Worm (Caenorhabditis elegans): ENCODE data around the gene sma-4.

sma-4 gene

DNA sequence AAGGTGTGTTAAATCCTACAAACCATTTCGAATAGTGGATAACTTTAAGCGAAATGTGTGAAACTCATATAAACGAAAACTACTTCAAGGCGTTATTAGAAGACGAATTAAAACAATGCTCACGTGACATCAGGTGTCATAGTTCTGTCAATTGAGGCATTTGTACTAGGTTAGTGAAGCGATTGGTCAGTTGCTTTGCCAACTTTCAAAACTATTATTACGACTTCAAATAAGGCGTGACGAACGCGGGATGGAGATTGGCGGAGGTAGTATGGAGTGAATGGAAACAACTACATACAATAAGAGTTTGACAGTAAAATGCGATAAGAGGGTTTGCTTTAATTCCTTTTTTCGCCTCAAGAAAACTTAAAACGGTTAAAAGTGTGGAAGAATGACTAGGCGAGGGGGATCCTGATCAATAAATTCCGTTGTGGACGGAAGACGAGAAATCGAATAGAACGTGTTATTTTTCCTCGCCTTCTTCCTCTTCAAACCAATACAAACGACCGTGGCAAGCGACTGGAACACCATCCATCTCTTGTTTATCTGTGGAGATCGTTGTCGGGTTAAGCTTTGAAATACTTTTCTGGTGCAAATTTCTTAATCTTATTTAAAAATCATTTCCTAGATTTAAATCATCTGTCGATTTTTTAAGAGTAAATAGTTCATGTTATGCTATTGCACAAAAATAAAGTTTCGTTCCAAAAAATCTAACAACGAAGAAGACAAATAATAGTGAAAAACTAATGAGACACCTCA, 25.0 kb downstream of the sma-4 start:
- TF ChIP-seq lin-35 (GFP tag; optimal IDR thresholded peaks at IDR 0.05) (peak in 1 of 2 experiments; percentile 40), efl-1 (optimal IDR thresholded peaks at IDR 0.05) (no peak), efl-1 (GFP tag; optimal IDR thresholded peaks at IDR 0.05 in 1 of 2) (peak in 1 of 2 experiments; percentile 89), rnt-1 (tag; optimal IDR thresholded peaks at IDR 0.05) (no peak)

DNA sequence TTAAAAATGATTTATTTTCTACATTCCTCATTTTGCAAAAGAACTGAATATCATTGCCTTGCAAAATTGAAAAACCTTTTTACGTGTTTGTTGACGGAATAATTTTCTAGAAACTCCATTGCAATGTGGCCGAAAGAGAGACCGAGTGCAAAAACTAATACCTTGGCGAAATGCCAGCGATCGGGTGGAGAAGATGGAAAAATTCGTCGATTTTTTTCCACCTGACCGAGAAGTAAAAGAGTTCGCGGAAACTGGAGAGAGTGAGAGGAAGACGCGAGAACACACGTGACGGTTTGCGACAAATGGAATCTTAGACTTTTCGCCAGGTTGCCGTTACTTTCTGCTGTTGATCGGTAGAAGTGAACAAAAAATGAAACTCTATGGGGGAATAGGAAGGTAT, 25.6 kb downstream of the sma-4 start:
- TF ChIP-seq lin-14 (GFP tag; optimal IDR thresholded peaks at IDR 0.05) (peak; percentile 83), nhr-90 (tag; optimal IDR thresholded peaks at IDR 0.05; ENCODE audit: poor library complexity) (peak; percentile 49), dpl-1 (GFP tag; optimal IDR thresholded peaks at IDR 0.05) (peak in 2 of 3 experiments; percentile 31 to 37), rnt-1 (tag; optimal IDR thresholded peaks at IDR 0.05) (peak; percentile 26), lin-13 (GFP tag; optimal IDR thresholded peaks at IDR 0.05) (peak; percentile 46), blmp-1 (tag; optimal IDR thresholded peaks at IDR 0.05) (peak; percentile 87), aha-1 (tag; optimal IDR thresholded peaks at IDR 0.05) (no peak), ceh-82 (tag; optimal IDR thresholded peaks at IDR 0.05) (peak in 1 of 3 experiments; percentile 20), grh-1 (GFP tag; IDR thresholded peaks at IDR 0.05) (0 out of 2 replicates have a peak, but pooled peaks have one; percentile 10), mep-1 (tag; optimal IDR thresholded peaks at IDR 0.05) (peak; percentile 52), fkh-8 (tag; optimal IDR thresholded peaks at IDR 0.05) (peak; percentile 37), C16A3.4 (tag; optimal IDR thresholded peaks at IDR 0.05) (peak; percentile 44), lin-35 (GFP tag; optimal IDR thresholded peaks at IDR 0.05) (peak in 1 of 2 experiments; percentile 69), vab-15 (tag; optimal IDR thresholded peaks at IDR 0.05) (no peak), nhr-85 (tag) (peak; percentile 92), mef-2 (tag; optimal IDR thresholded peaks at IDR 0.05) (no peak), egl-27 (tag; optimal IDR thresholded peaks at IDR 0.05) (no peak), snu-23 (GFP tag; optimal IDR thresholded peaks at IDR 0.05) (peak; percentile 78), dsc-1 (tag; optimal IDR thresholded peaks at IDR 0.05) (peak; percentile 11), nhr-71 (tag; optimal IDR thresholded peaks at IDR 0.05) (peak; percentile 78), tbx-2 (tag; optimal IDR thresholded peaks at IDR 0.05) (peak; percentile 46), nhr-20 (tag; optimal IDR thresholded peaks at IDR 0.05) (peak; percentile 77), elt-3 (tag; optimal IDR thresholded peaks at IDR 0.05) (peak in 1 of 6 experiments; percentile 64), lsy-2 (tag; optimal IDR thresholded peaks at IDR 0.05) (peak in 1 of 2 experiments; percentile 74), mdl-1 (tag; optimal IDR thresholded peaks at IDR 0.05) (peak in 1 of 2 experiments; percentile 92), nhr-28 (tag; optimal IDR thresholded peaks at IDR 0.05) (no peak), skn-1 (tag; optimal IDR thresholded peaks at IDR 0.05) (peak; percentile 33), isw-1 (GFP tag; IDR thresholded peaks at IDR 0.05) (no peak), nhr-47 (tag; optimal IDR thresholded peaks at IDR 0.05) (peak; percentile 59), xbp-1 (tag; optimal IDR thresholded peaks at IDR 0.05) (peak; percentile 7), ceh-8 (GFP tag; optimal IDR thresholded peaks at IDR 0.05) (no peak), nhr-19 (GFP tag; conservative IDR thresholded peaks at IDR 0.05) (peak; percentile 58), swsn-7 (tag; optimal IDR thresholded peaks at IDR 0.05) (peak; percentile 21), ama-1 (optimal IDR thresholded peaks at IDR 0.05) (peak; percentile 33), efl-1 (optimal IDR thresholded peaks at IDR 0.05) (peak in 1 of 2 experiments; percentile 17), efl-1 (GFP tag; optimal IDR thresholded peaks at IDR 0.05 in 1 of 2) (peak; percentile 16 to 53)

DNA sequence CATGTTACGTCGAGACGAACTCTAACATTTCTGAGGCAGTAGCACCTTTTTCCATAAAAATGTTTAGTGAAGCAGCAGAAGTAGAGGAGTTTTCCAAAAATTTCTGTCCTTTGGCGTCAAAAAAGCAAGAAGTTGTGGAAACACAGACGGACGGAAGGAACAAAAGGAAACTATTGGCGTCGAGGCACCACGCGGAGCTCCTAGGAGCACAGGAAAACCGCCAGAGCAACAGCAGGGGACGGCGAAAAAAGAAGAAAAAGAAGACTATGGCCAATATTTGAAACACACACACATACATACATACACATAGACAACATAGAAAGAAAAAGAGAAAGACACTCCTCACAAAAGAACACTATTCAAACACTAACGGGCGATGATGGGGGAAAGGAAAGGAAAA, 26.9 kb downstream of the sma-4 start:
- TF ChIP-seq lin-14 (GFP tag; optimal IDR thresholded peaks at IDR 0.05) (peak; percentile 53), dpl-1 (GFP tag; optimal IDR thresholded peaks at IDR 0.05) (peak in 1 of 3 experiments; percentile 5), nhr-85 (tag) (peak; percentile 44), efl-1 (optimal IDR thresholded peaks at IDR 0.05) (no peak), efl-1 (GFP tag; optimal IDR thresholded peaks at IDR 0.05 in 1 of 2) (peak in 1 of 2 experiments; percentile 51), nhr-28 (tag; optimal IDR thresholded peaks at IDR 0.05) (no peak), xbp-1 (tag; optimal IDR thresholded peaks at IDR 0.05) (no peak), grh-1 (GFP tag; IDR thresholded peaks at IDR 0.05) (0 out of 2 replicates have a peak, but pooled peaks have one; percentile 27), lin-35 (GFP tag; optimal IDR thresholded peaks at IDR 0.05) (peak in 1 of 2 experiments; percentile 4), nhr-71 (tag; optimal IDR thresholded peaks at IDR 0.05) (peak; percentile 9), isw-1 (GFP tag; IDR thresholded peaks at IDR 0.05) (no peak)
